Fruit fly (Drosophila melanogaster) whole organism, embryonic: ENCODE data around the gene CG2685.
A peak's percentile ranks its signal among the peaks of the same experiment; 100 is the strongest.

Experiments
- Adf1 ChIP-seq: fragments of 200-800 bp; sonication (Bioruptor generic); IDR thresholded peaks from 2 replicates; pipeline ENCODE4 v1.3.6; 2022; ENCODE audit warnings: missing biosample characterization, missing genetic modification characterization
- BEAF-32 ChIP-seq: fragments of 200-800 bp; sonication (Bioruptor generic); optimal IDR thresholded peaks from 3 replicates; lab custom pipeline; 2017; ENCODE audit warnings: missing biosample characterization, missing genetic modification characterization, mild to moderate bottlenecking, moderate library complexity, missing genetic modification reagents
- Blimp-1 ChIP-seq: fragments of 200-800 bp; sonication (Bioruptor generic); optimal IDR thresholded peaks from 3 replicates; lab custom pipeline; 2018; ENCODE audit warnings: missing biosample characterization, missing genetic modification characterization, mild to moderate bottlenecking, moderate library complexity, missing genetic modification reagents
- CG10366 ChIP-seq: fragments of 200-800 bp; sonication (Bioruptor generic); IDR thresholded peaks from 2 replicates; pipeline ENCODE4 v1.3.6; 2022; ENCODE audit warnings: missing biosample characterization, missing genetic modification characterization
- CG10431 ChIP-seq: fragments of 200-800 bp; sonication (Bioruptor generic); optimal IDR thresholded peaks from 3 replicates; lab custom pipeline; 2018; ENCODE audit warnings: missing biosample characterization, mild to moderate bottlenecking, missing genetic modification characterization
- CG11456 ChIP-seq: fragments of 200-800 bp; sonication (Bioruptor generic); IDR thresholded peaks from 3 replicates; pipeline ENCODE4 v1.3.6; 2022; ENCODE audit warnings: missing biosample characterization, missing genetic modification characterization
- CG17385 ChIP-seq: fragments of 200-800 bp; sonication (Bioruptor generic); optimal IDR thresholded peaks from 3 replicates; lab custom pipeline; 2018; ENCODE audit warnings: missing biosample characterization, mild to moderate bottlenecking, missing genetic modification characterization
- CG17568 ChIP-seq: fragments of 200-800 bp; sonication (Bioruptor generic); optimal IDR thresholded peaks from 2 replicates; lab custom pipeline; 2018; ENCODE audit warnings: missing biosample characterization, mild to moderate bottlenecking, missing genetic modification characterization, moderate library complexity
- CG17612 ChIP-seq: fragments of 200-800 bp; sonication (Bioruptor generic); IDR thresholded peaks from 2 replicates; pipeline ENCODE4 v1.3.6; 2022; ENCODE audit warnings: missing biosample characterization, missing genetic modification characterization
- CG17802 ChIP-seq: fragments of 200-800 bp; sonication (Bioruptor generic); optimal IDR thresholded peaks from 2 replicates; lab custom pipeline; 2018; ENCODE audit warnings: missing biosample characterization, mild to moderate bottlenecking, missing genetic modification characterization, moderate library complexity
- CG17912 ChIP-seq: fragments of 200-800 bp; sonication (Bioruptor generic); optimal IDR thresholded peaks from 2 replicates; lab custom pipeline; 2018; ENCODE audit warnings: missing biosample characterization, mild to moderate bottlenecking, missing genetic modification characterization
- CG18011 ChIP-seq: fragments of 200-800 bp; sonication (Bioruptor generic); optimal IDR thresholded peaks from 2 replicates; lab custom pipeline; 2017; ENCODE audit warnings: missing biosample characterization, missing genetic modification characterization, mild to moderate bottlenecking, moderate library complexity, missing genotype
- CG18262 ChIP-seq: fragments of 200-800 bp; optimal IDR thresholded peaks from 3 replicates; lab custom pipeline; 2019; ENCODE audit warnings: missing biosample characterization, mild to moderate bottlenecking, missing genetic modification characterization, moderate library complexity
- CG3163 ChIP-seq: fragments of 200-800 bp; sonication (Bioruptor generic); optimal IDR thresholded peaks from 3 replicates; lab custom pipeline; 2016; ENCODE audit warnings: missing biosample characterization, missing genetic modification characterization
- CG32767 ChIP-seq: fragments of 200-800 bp; sonication (Bioruptor generic); IDR thresholded peaks from 2 replicates; pipeline ENCODE4 v1.3.6; 2022; ENCODE audit warnings: missing biosample characterization, missing genetic modification characterization
- CG4404 ChIP-seq: fragments of 200-800 bp; sonication (Bioruptor generic); IDR thresholded peaks from 2 replicates; pipeline ENCODE4 v1.3.6; 2022; ENCODE audit warnings: missing biosample characterization, missing genetic modification characterization
- CG5180 ChIP-seq: fragments of 200-800 bp; sonication (Bioruptor generic); optimal IDR thresholded peaks from 3 replicates; lab custom pipeline; 2017; ENCODE audit warnings: missing biosample characterization, missing genetic modification characterization, mild to moderate bottlenecking, moderate library complexity, missing genetic modification reagents
- CG6254 ChIP-seq: fragments of 200-800 bp; sonication (Bioruptor generic); optimal IDR thresholded peaks from 3 replicates; lab custom pipeline; 2017; ENCODE audit warnings: mild to moderate bottlenecking, missing biosample characterization, missing genetic modification reagents, missing genetic modification characterization
- CG6854 ChIP-seq: fragments of 200-800 bp; sonication (Bioruptor generic); optimal IDR thresholded peaks from 3 replicates; lab custom pipeline; 2017; ENCODE audit warnings: missing biosample characterization, mild to moderate bottlenecking, missing genetic modification characterization
- CG7963 ChIP-seq: fragments of 200-800 bp; sonication (Bioruptor generic); IDR thresholded peaks from 3 replicates; pipeline ENCODE4 v1.3.6; 2022; ENCODE audit warnings: missing biosample characterization, missing genetic modification characterization; ENCODE audit not compliant: partially characterized antibody
- CG7987 ChIP-seq: fragments of 200-800 bp; sonication (Bioruptor generic); optimal IDR thresholded peaks from 2 replicates; lab custom pipeline; 2018; ENCODE audit warnings: missing biosample characterization, mild to moderate bottlenecking, missing genetic modification characterization, moderate library complexity
- CG8281 ChIP-seq: fragments of 200-800 bp; sonication (Bioruptor generic); optimal IDR thresholded peaks from 2 replicates; lab custom pipeline; 2018; ENCODE audit warnings: missing biosample characterization, mild to moderate bottlenecking, missing genetic modification characterization, moderate library complexity
- CG8924 ChIP-seq: fragments of 200-800 bp; optimal IDR thresholded peaks from 3 replicates; lab custom pipeline; 2019; ENCODE audit warnings: missing biosample characterization, mild to moderate bottlenecking, missing genetic modification characterization, moderate library complexity
- CG9609 ChIP-seq: fragments of 200-800 bp; sonication (Bioruptor generic); optimal IDR thresholded peaks from 3 replicates; lab custom pipeline; 2016; ENCODE audit warnings: missing biosample characterization, missing genetic modification characterization
- Doc2 ChIP-seq: fragments of 200-800 bp; sonication (Bioruptor generic); IDR thresholded peaks from 2 replicates; pipeline ENCODE4 v1.3.6; 2022; ENCODE audit warnings: missing biosample characterization, missing genetic modification characterization
- Ets97D ChIP-seq: fragments of 200-800 bp; sonication (Bioruptor generic); optimal IDR thresholded peaks from 3 replicates; lab custom pipeline; 2016; ENCODE audit warnings: missing biosample characterization, missing genetic modification characterization
- H15 ChIP-seq: fragments of 200-800 bp; sonication (Bioruptor generic); IDR thresholded peaks from 3 replicates; pipeline ENCODE4 v1.3.6; 2022; ENCODE audit warnings: missing biosample characterization, missing genetic modification characterization
- HLH4C ChIP-seq: fragments of 200-800 bp; sonication (Bioruptor generic); IDR thresholded peaks from 3 replicates; pipeline ENCODE4 v1.3.6; 2022; ENCODE audit warnings: missing biosample characterization, missing genetic modification characterization; ENCODE audit not compliant: partially characterized antibody
- HLH54F ChIP-seq: fragments of 200-800 bp; sonication (Bioruptor generic); optimal IDR thresholded peaks from 3 replicates; lab custom pipeline; 2016; ENCODE audit warnings: missing biosample characterization, missing genetic modification characterization
- Hey ChIP-seq: fragments of 200-800 bp; sonication (Bioruptor generic); optimal IDR thresholded peaks from 3 replicates; lab custom pipeline; 2018; ENCODE audit warnings: missing biosample characterization, mild to moderate bottlenecking, missing genetic modification characterization
- Hmx ChIP-seq: fragments of 200-800 bp; sonication (Bioruptor generic); optimal IDR thresholded peaks from 2 replicates; lab custom pipeline; 2016; ENCODE audit warnings: missing biosample characterization, missing genetic modification characterization
- Nf-YB ChIP-seq: fragments of 200-800 bp; sonication (Bioruptor generic); optimal IDR thresholded peaks from 3 replicates; lab custom pipeline; 2019; ENCODE audit warnings: missing biosample characterization, mild to moderate bottlenecking, missing genetic modification characterization, moderate library complexity
- Poxn ChIP-seq: fragments of 200-800 bp; sonication (Bioruptor generic); IDR thresholded peaks from 2 replicates; pipeline ENCODE4 v1.3.6; 2022; ENCODE audit warnings: missing biosample characterization, missing genetic modification characterization
- Ravus ChIP-seq: fragments of 200-800 bp; sonication (Bioruptor generic); IDR thresholded peaks from 2 replicates; pipeline ENCODE4 v1.3.6; 2022; ENCODE audit warnings: missing biosample characterization, missing genetic modification characterization
- Rfx ChIP-seq: fragments of 200-800 bp; sonication (Bioruptor generic); IDR thresholded peaks from 2 replicates; pipeline ENCODE4 v1.3.6; 2022; ENCODE audit warnings: missing biosample characterization, missing genetic modification characterization
- Sin3A ChIP-seq: fragments of >200 bp; optimal IDR thresholded peaks from 2 replicates; lab custom pipeline; 2018
- Trl ChIP-seq, 3 experiments: fragments of >200 bp in 2 of 3; fragments of 200-800 bp in 1 of 3; sonication (Bioruptor generic) in 1 of 3; optimal IDR thresholded peaks; 2 replicates in 1 of 3; 3 replicates in 2 of 3; lab custom pipeline; 2016 to 2017; ENCODE audit warnings: missing biosample characterization in 1 of 3, missing genetic modification characterization in 1 of 3
- Vsx1 ChIP-seq: fragments of 200-800 bp; sonication (Bioruptor generic); optimal IDR thresholded peaks from 2 replicates; lab custom pipeline; 2017; ENCODE audit warnings: missing biosample characterization, mild to moderate bottlenecking, missing genetic modification characterization, missing genetic modification reagents
- chinmo ChIP-seq: fragments of 200-800 bp; sonication (Bioruptor generic); IDR thresholded peaks from 4 replicates; pipeline ENCODE4 v1.3.6; 2022; ENCODE audit warnings: missing biosample characterization, missing genetic modification characterization; ENCODE audit not compliant: partially characterized antibody
- exex ChIP-seq: fragments of 200-800 bp; sonication (Bioruptor generic); optimal IDR thresholded peaks from 4 replicates; lab custom pipeline; 2018; ENCODE audit warnings: missing biosample characterization, mild to moderate bottlenecking, missing genetic modification characterization, moderate library complexity
- gcm2 ChIP-seq: fragments of 200-800 bp; sonication (Bioruptor generic); optimal IDR thresholded peaks from 2 replicates; lab custom pipeline; 2016; ENCODE audit warnings: missing biosample characterization, missing genetic modification characterization
- ham ChIP-seq: fragments of 200-800 bp; sonication (Bioruptor generic); IDR thresholded peaks from 2 replicates; pipeline ENCODE4 v1.3.6; 2022; ENCODE audit warnings: missing biosample characterization, missing genetic modification characterization
- maf-S ChIP-seq: fragments of 200-800 bp; sonication (Bioruptor generic); optimal IDR thresholded peaks from 2 replicates; lab custom pipeline; 2016; ENCODE audit warnings: missing biosample characterization, missing genetic modification characterization
- nau ChIP-seq: fragments of 200-800 bp; sonication (Bioruptor generic); optimal IDR thresholded peaks from 3 replicates; lab custom pipeline; 2017; ENCODE audit warnings: missing biosample characterization, mild to moderate bottlenecking, missing genetic modification characterization, missing genetic modification reagents
- pnt ChIP-seq: fragments of 200-800 bp; sonication (Bioruptor generic); optimal IDR thresholded peaks from 3 replicates; lab custom pipeline; 2016; ENCODE audit warnings: missing biosample characterization, missing genetic modification characterization
- sim ChIP-seq: fragments of 200-800 bp; sonication (Bioruptor generic); IDR thresholded peaks from 2 replicates; pipeline ENCODE4 v1.3.6; 2022; ENCODE audit warnings: missing biosample characterization, missing genetic modification characterization
- trh ChIP-seq: fragments of 200-800 bp; sonication (Bioruptor generic); optimal IDR thresholded peaks from 2 replicates; lab custom pipeline; 2016; ENCODE audit warnings: missing biosample characterization, missing genetic modification characterization
- tx ChIP-seq: fragments of 200-800 bp; sonication (Bioruptor generic); optimal IDR thresholded peaks from 2 replicates; lab custom pipeline; 2016; ENCODE audit warnings: missing biosample characterization, missing genetic modification characterization
- wek ChIP-seq: fragments of 200-800 bp; sonication (Bioruptor generic); optimal IDR thresholded peaks from 3 replicates; lab custom pipeline; 2018; ENCODE audit warnings: missing biosample characterization, mild to moderate bottlenecking, missing genetic modification characterization, moderate library complexity
- zen ChIP-seq: fragments of 200-800 bp; sonication (Bioruptor generic); optimal IDR thresholded peaks from 3 replicates; lab custom pipeline; 2018; ENCODE audit warnings: missing biosample characterization, mild to moderate bottlenecking, missing genetic modification characterization, moderate library complexity

CG2685 gene

dm6 chrX:2744042-2744441 lies 30.3 kb upstream of the CG2685 start, which contains the start of gene Syx4 (continued):
- TF ChIP-seq CG8924 (tag; lab: Kevin White, UChicago), result peak; percentile 93
- peak; percentile 70 for TF ChIP-seq exex (tag; lab: Kevin White, UChicago)
- TF ChIP-seq BEAF-32 (GFP tag; lab: Kevin White, UChicago), result no peak
- peak; percentile 73 for TF ChIP-seq wek (GFP tag; lab: Kevin White, UChicago)
- TF ChIP-seq CG7987 (GFP tag; lab: Kevin White, UChicago), result peak; percentile 87
- peak; percentile 80 for TF ChIP-seq CG18011
- TF ChIP-seq Poxn, result peak; percentile 65
- TF ChIP-seq CG11456 (GFP tag; lab: Robert Waterston, UW), result peak; percentile 91
- peak; percentile 90 for TF ChIP-seq CG17385 (GFP tag; lab: Kevin White, UChicago)
- peak; percentile 80 for TF ChIP-seq gcm2 (GFP tag; lab: Kevin White, UChicago)
- peak; percentile 84 for TF ChIP-seq Blimp-1
- TF ChIP-seq Sin3A, result no peak
- TF ChIP-seq chinmo (GFP tag; lab: Robert Waterston, UW), result no peak
- TF ChIP-seq zen (tag; lab: Kevin White, UChicago), result peak; percentile 52
- peak; percentile 87 for TF ChIP-seq CG18262 (tag; lab: Kevin White, UChicago)
- peak; percentile 89 for TF ChIP-seq CG10366 (GFP tag; lab: Robert Waterston, UW)
- TF ChIP-seq Vsx1 (GFP tag; lab: Kevin White, UChicago), result peak; percentile 76
- peak; percentile 57 for TF ChIP-seq CG3163
- peak; percentile 54 for TF ChIP-seq Hmx (GFP tag; lab: Kevin White, UChicago)
- peak; percentile 86 for TF ChIP-seq CG32767 (GFP tag; lab: Robert Waterston, UW)
- TF ChIP-seq Rfx (GFP tag; lab: Robert Waterston, UW), result peak; percentile 93
- TF ChIP-seq CG5180 (GFP tag; lab: Kevin White, UChicago), result peak; percentile 76
- no peak for TF ChIP-seq CG7963 (GFP tag; lab: Robert Waterston, UW)
- TF ChIP-seq CG17912 (GFP tag; lab: Kevin White, UChicago), result no peak
- TF ChIP-seq CG6854 (GFP tag; lab: Kevin White, UChicago), result peak; percentile 91
- peak; percentile 63 for TF ChIP-seq Ets97D (GFP tag; lab: Kevin White, UChicago)
- TF ChIP-seq H15, result peak; percentile 77
- peak; percentile 71 for TF ChIP-seq pnt (GFP tag; lab: Kevin White, UChicago)
- peak; percentile 86 for TF ChIP-seq CG9609 (GFP tag; lab: Kevin White, UChicago)
- TF ChIP-seq Trl (optimal IDR thresholded peaks at IDR 0.05; lab: Kevin White, UChicago), result no peak
- TF ChIP-seq Trl (GFP tag; optimal IDR thresholded peaks at IDR 0.05; lab: Kevin White, UChicago), result peak; percentile 85
- TF ChIP-seq HLH54F (GFP tag; lab: Kevin White, UChicago), result peak; percentile 90
- TF ChIP-seq Ravus (GFP tag; lab: Robert Waterston, UW), result peak; percentile 69
- peak; percentile 80 for TF ChIP-seq sim
- TF ChIP-seq CG17802 (tag; lab: Kevin White, UChicago), result peak; percentile 59
- peak; percentile 36; the same call in 1 of the 2 replicates for TF ChIP-seq CG4404 (GFP tag; lab: Robert Waterston, UW)
- TF ChIP-seq Adf1 (GFP tag; lab: Robert Waterston, UW), result peak; percentile 64; the same call in 1 of the 2 replicates
- TF ChIP-seq ham (GFP tag; lab: Robert Waterston, UW), result peak; percentile 51; the same call in 1 of the 2 replicates
- peak; percentile 27 for TF ChIP-seq Hey (tag; lab: Kevin White, UChicago)
- no peak for TF ChIP-seq HLH4C
- peak; percentile 84 for TF ChIP-seq maf-S (GFP tag; lab: Kevin White, UChicago)
- peak; percentile 81 for TF ChIP-seq CG17568 (GFP tag; lab: Kevin White, UChicago)
- TF ChIP-seq CG8281, result peak; percentile 71
- TF ChIP-seq Nf-YB (GFP tag; lab: Kevin White, UChicago), result peak; percentile 76
- peak; percentile 67 for TF ChIP-seq CG17612 (GFP tag; lab: Robert Waterston, UW)
- TF ChIP-seq trh (GFP tag; lab: Kevin White, UChicago), result peak; percentile 49
- no peak for TF ChIP-seq CG10431 (GFP tag; lab: Kevin White, UChicago)
- TF ChIP-seq Doc2 (GFP tag; lab: Robert Waterston, UW), result 0 out of 2 replicates have a peak, but pooled peaks have one; percentile 21
- peak; percentile 85 for TF ChIP-seq tx (GFP tag; lab: Kevin White, UChicago)
- TF ChIP-seq CG6254 (GFP tag; lab: Kevin White, UChicago), result peak; percentile 67
- peak; percentile 89 for TF ChIP-seq nau (GFP tag; lab: Kevin White, UChicago)
